Worm (Caenorhabditis elegans) whole organism, L4 larva: ENCODE data around the gene cccp-1.
A peak's percentile ranks its signal among the peaks of the same experiment; 100 is the strongest.

Source experiments
- F44E2.7 ChIP-seq: fragments of 200-800 bp; sonication (Bioruptor generic); IDR thresholded peaks from 2 replicates; pipeline ENCODE4 v2.1.2; 2022; ENCODE audit warnings: missing genetic modification characterization, missing compliant biosample characterization
- F49E8.2 ChIP-seq: sonication (generic microtip); optimal IDR thresholded peaks from 2 replicates; lab custom pipeline; 2016; ENCODE audit warnings: missing compliant biosample characterization, mild to moderate bottlenecking, missing genetic modification characterization, borderline replicate concordance
- ZK337.2 ChIP-seq: fragments of 200-800 bp; sonication (Bioruptor generic); IDR thresholded peaks from 2 replicates; pipeline ENCODE4 v1.3.6; 2022; ENCODE audit warnings: missing genetic modification reagents, missing genetic modification characterization, missing compliant biosample characterization
- ZK546.5 ChIP-seq, 2 experiments: sonication (generic microtip); optimal IDR thresholded peaks; 2 replicates each; lab custom pipeline; 2017; ENCODE audit warnings: missing biosample characterization in 2 of 2, missing genetic modification characterization in 2 of 2
- aha-1 ChIP-seq: fragments of 150-350 bp; peaks from one replicate; lab custom pipeline; 2014; ENCODE audit warnings: missing biosample characterization, missing genetic modification characterization
- arid-1 ChIP-seq: fragments of 200-800 bp; sonication (Bioruptor generic); conservative IDR thresholded peaks from 2 replicates; pipeline ENCODE4 v1.3.6; 2022; ENCODE audit warnings: missing genetic modification reagents, missing genetic modification characterization, missing compliant biosample characterization
- ceh-20 ChIP-seq: fragments of 200-800 bp; sonication (Bioruptor generic); IDR thresholded peaks from 2 replicates; pipeline ENCODE4 v1.3.6; 2022; ENCODE audit warnings: missing genetic modification reagents, missing genetic modification characterization, missing compliant biosample characterization
- ceh-28 ChIP-seq: fragments of 150-350 bp; optimal IDR thresholded peaks from 2 replicates; lab custom pipeline; 2014; ENCODE audit warnings: missing biosample characterization, missing genetic modification reagents, missing genetic modification characterization
- cey-2 ChIP-seq: sonication (generic microtip); optimal IDR thresholded peaks from 3 replicates; lab custom pipeline; 2017; ENCODE audit warnings: missing genetic modification characterization, mild to moderate bottlenecking, missing compliant biosample characterization, antibody characterized with exemption, borderline replicate concordance; ENCODE audit not compliant: insufficient read depth
- ctbp-1 ChIP-seq: fragments of 200-800 bp; sonication (Bioruptor generic); IDR thresholded peaks from 2 replicates; pipeline ENCODE4 v1.3.6; 2022; ENCODE audit warnings: missing genetic modification reagents, missing genetic modification characterization, missing compliant biosample characterization
- daf-8 ChIP-seq: fragments of 200-800 bp; sonication (Bioruptor generic); IDR thresholded peaks from 2 replicates; pipeline ENCODE4 v1.3.6; 2022; ENCODE audit warnings: missing genetic modification characterization, missing compliant biosample characterization
- dmd-6 ChIP-seq: fragments of 200-800 bp; sonication (Bioruptor generic); IDR thresholded peaks from 2 replicates; pipeline ENCODE4 v1.3.6; 2022; ENCODE audit warnings: missing genetic modification reagents, missing genetic modification characterization, missing compliant biosample characterization
- dmd-8 ChIP-seq: fragments of 200-800 bp; sonication (Bioruptor generic); IDR thresholded peaks from 2 replicates; pipeline ENCODE4 v1.3.6; 2022; ENCODE audit warnings: missing genetic modification characterization, missing compliant biosample characterization
- dmd-9 ChIP-seq: fragments of 200-800 bp; sonication (Bioruptor generic); IDR thresholded peaks from 2 replicates; pipeline ENCODE4 v1.3.6; 2022; ENCODE audit warnings: missing genetic modification reagents, missing genetic modification characterization, missing compliant biosample characterization
- duxl-1 ChIP-seq: sonication (generic microtip); optimal IDR thresholded peaks from 2 replicates; lab custom pipeline; 2016; ENCODE audit warnings: mild to moderate bottlenecking, missing genetic modification characterization, moderate library complexity, missing compliant biosample characterization; ENCODE audit not compliant: poor library complexity
- egl-27 ChIP-seq: sonication (generic microtip); optimal IDR thresholded peaks from 3 replicates; lab custom pipeline; 2017; ENCODE audit warnings: missing biosample characterization, missing genetic modification reagents, missing genetic modification characterization
- egl-43 ChIP-seq: fragments of 200-800 bp; sonication (Bioruptor generic); IDR thresholded peaks from 2 replicates; pipeline ENCODE4 v1.3.6; 2022; ENCODE audit warnings: missing genetic modification reagents, missing genetic modification characterization, missing compliant biosample characterization
- fkh-10 ChIP-seq: fragments of 150-350 bp; optimal IDR thresholded peaks from 2 replicates; lab custom pipeline; 2014; ENCODE audit warnings: missing biosample characterization, missing genetic modification reagents, missing genetic modification characterization
- hlh-11 ChIP-seq: fragments of 200-800 bp; sonication (Bioruptor generic); optimal IDR thresholded peaks from 2 replicates; lab custom pipeline; 2018; ENCODE audit warnings: mild to moderate bottlenecking, missing genetic modification characterization, missing compliant biosample characterization
- hmg-1.1 ChIP-seq: fragments of 200-800 bp; sonication (Bioruptor generic); IDR thresholded peaks from 2 replicates; pipeline ENCODE4 v1.3.6; 2022; ENCODE audit warnings: missing genetic modification reagents, missing genetic modification characterization, missing compliant biosample characterization
- lin-1 ChIP-seq: fragments of 200-800 bp; sonication (Bioruptor generic); IDR thresholded peaks from 2 replicates; pipeline ENCODE4 v1.3.6; 2022; ENCODE audit warnings: missing genetic modification reagents, missing genetic modification characterization, missing compliant biosample characterization
- lin-13 ChIP-seq: fragments of 150-350 bp; optimal IDR thresholded peaks from 2 replicates; lab custom pipeline; 2014; ENCODE audit warnings: missing biosample characterization, missing genetic modification reagents, missing genetic modification characterization
- lin-15B ChIP-seq: fragments of 150-350 bp; sonication (generic microtip); optimal IDR thresholded peaks from 3 replicates; lab custom pipeline; 2014; ENCODE audit warnings: missing biosample characterization, missing genetic modification characterization
- lin-29 ChIP-seq: fragments of 200-800 bp; sonication (Bioruptor generic); IDR thresholded peaks from 2 replicates; pipeline ENCODE4 v1.3.6; 2022; ENCODE audit warnings: missing genetic modification reagents, missing genetic modification characterization, missing compliant biosample characterization
- lin-38 ChIP-seq: fragments of 200-800 bp; sonication (Bioruptor generic); IDR thresholded peaks from 2 replicates; pipeline ENCODE4 v1.3.6; 2022; ENCODE audit warnings: missing genetic modification reagents, missing genetic modification characterization, missing compliant biosample characterization
- mep-1 ChIP-seq: fragments of 150-350 bp; sonication (generic microtip); optimal IDR thresholded peaks from 3 replicates; lab custom pipeline; 2014; ENCODE audit warnings: missing biosample characterization, missing genetic modification characterization
- mes-2 ChIP-seq: sonication (generic microtip); optimal IDR thresholded peaks from 2 replicates; lab custom pipeline; 2016; ENCODE audit warnings: missing genotype, mild to moderate bottlenecking, missing genetic modification characterization, missing compliant biosample characterization; ENCODE audit not compliant: poor library complexity, severe bottlenecking
- mxl-3 ChIP-seq: fragments of 200-800 bp; sonication (Bioruptor generic); optimal IDR thresholded peaks from 2 replicates; lab custom pipeline; 2018; ENCODE audit warnings: mild to moderate bottlenecking, missing genetic modification characterization, missing compliant biosample characterization
- nhr-10 ChIP-seq: fragments of 150-350 bp; optimal IDR thresholded peaks from 2 replicates; lab custom pipeline; 2014; ENCODE audit warnings: missing biosample characterization, missing genetic modification characterization
- nhr-25 ChIP-seq: sonication (generic microtip); optimal IDR thresholded peaks from 2 replicates; lab custom pipeline; 2017; ENCODE audit warnings: missing genetic modification characterization, mild to moderate bottlenecking, missing compliant biosample characterization, antibody characterized with exemption, moderate library complexity, borderline replicate concordance; ENCODE audit not compliant: insufficient read depth
- nhr-28 ChIP-seq: fragments of 150-350 bp; optimal IDR thresholded peaks from 2 replicates; lab custom pipeline; 2014; ENCODE audit warnings: missing biosample characterization, missing genetic modification characterization
- nhr-41 ChIP-seq: fragments of 200-800 bp; sonication (Bioruptor generic); IDR thresholded peaks from 2 replicates; pipeline ENCODE4 v1.3.6; 2022; ENCODE audit warnings: missing genetic modification reagents, missing genetic modification characterization, missing compliant biosample characterization
- nhr-42 ChIP-seq: fragments of 200-800 bp; sonication (Bioruptor generic); IDR thresholded peaks from 2 replicates; pipeline ENCODE4 v1.3.6; 2022; ENCODE audit warnings: missing genetic modification characterization, missing compliant biosample characterization
- pqm-1 ChIP-seq: sonication (generic microtip); optimal IDR thresholded peaks from 2 replicates; lab custom pipeline; 2017; ENCODE audit warnings: missing biosample characterization, missing genetic modification characterization
- rbr-2 ChIP-seq: sonication (generic microtip); optimal IDR thresholded peaks from 2 replicates; lab custom pipeline; 2016; ENCODE audit warnings: missing genotype, missing genetic modification characterization, missing compliant biosample characterization
- sdz-12 ChIP-seq: fragments of 200-800 bp; sonication (Bioruptor generic); optimal IDR thresholded peaks from 2 replicates; lab custom pipeline; 2018; ENCODE audit warnings: mild to moderate bottlenecking, missing genetic modification characterization, missing compliant biosample characterization
- snpc-1.2 ChIP-seq: fragments of 200-800 bp; sonication (Bioruptor generic); IDR thresholded peaks from 2 replicates; pipeline ENCODE4 v1.3.6; 2022; ENCODE audit warnings: missing genetic modification reagents, missing genetic modification characterization, missing compliant biosample characterization
- snpc-4 ChIP-seq: fragments of 150-350 bp; optimal IDR thresholded peaks from 2 replicates; lab custom pipeline; 2014; ENCODE audit warnings: missing biosample characterization, missing genetic modification characterization
- spr-3 ChIP-seq: fragments of 200-800 bp; sonication (Bioruptor generic); optimal IDR thresholded peaks from 2 replicates; lab custom pipeline; 2018; ENCODE audit warnings: mild to moderate bottlenecking, missing genetic modification characterization, missing compliant biosample characterization
- tag-97 ChIP-seq: fragments of 200-800 bp; sonication (Bioruptor generic); IDR thresholded peaks from 2 replicates; pipeline ENCODE4 v1.3.6; 2022; ENCODE audit warnings: missing genetic modification characterization, missing compliant biosample characterization
- unc-130 ChIP-seq: sonication (generic microtip); optimal IDR thresholded peaks from 2 replicates; lab custom pipeline; 2016; ENCODE audit warnings: missing genetic modification reagents, missing genetic modification characterization, missing compliant biosample characterization
- vab-7 ChIP-seq: fragments of 200-800 bp; sonication (Bioruptor generic); IDR thresholded peaks from 2 replicates; pipeline ENCODE4 v1.3.6; 2022; ENCODE audit warnings: missing genetic modification reagents, missing genetic modification characterization, missing compliant biosample characterization
- zag-1 ChIP-seq: fragments of 150-350 bp; optimal IDR thresholded peaks from 2 replicates; lab custom pipeline; 2014; ENCODE audit warnings: missing biosample characterization, missing genetic modification characterization
- zfp-2 ChIP-seq: sonication (generic microtip); optimal IDR thresholded peaks from 2 replicates; lab custom pipeline; 2016; ENCODE audit warnings: mild to moderate bottlenecking, missing genetic modification characterization, missing compliant biosample characterization
- zfp-3 ChIP-seq: fragments of 200-800 bp; sonication (Bioruptor generic); conservative IDR thresholded peaks from 2 replicates; pipeline ENCODE4 v1.3.6; 2022; ENCODE audit warnings: missing genetic modification reagents, missing genetic modification characterization, missing compliant biosample characterization
- zip-2 ChIP-seq: fragments of 150-350 bp; optimal IDR thresholded peaks from 2 replicates; lab custom pipeline; 2014; ENCODE audit warnings: missing biosample characterization, missing genetic modification characterization

Gene cccp-1

ce11 chrIII:12428264-12428627 lies 44.4 kb upstream of the cccp-1 start:
- no peak for TF ChIP-seq nhr-41 (GFP tag; lab: Robert Waterston, UW)
- peak; percentile 65 for TF ChIP-seq aha-1
- TF ChIP-seq ceh-28 (tag; lab: Kevin White, UChicago) = no peak

ce11 chrIII:12428799-12429351 lies 43.8 kb upstream of the cccp-1 start:
- TF ChIP-seq cey-2 (tag; lab: Kevin White, UChicago) (no peak), lin-38 (GFP tag; lab: Robert Waterston, UW) (peak; percentile 46), ZK546.5 (tag; optimal IDR thresholded peaks at IDR 0.05; lab: Kevin White, UChicago) (no peak), snpc-1.2 (peak; percentile 47; the same call in 1 of the 2 replicates), unc-130 (no peak), arid-1 (GFP tag; lab: Robert Waterston, UW) (0 out of 2 replicates have a peak, but pooled peaks have one; percentile 43), ceh-28 (tag; lab: Kevin White, UChicago) (no peak), F44E2.7 (GFP tag; lab: Robert Waterston, UW) (no peak), lin-15B (tag; lab: Kevin White, UChicago) (no peak), aha-1 (peak; percentile 14), egl-27 (tag; lab: Kevin White, UChicago) (no peak), lin-29 (GFP tag; lab: Robert Waterston, UW) (no peak), zfp-3 (GFP tag; lab: Robert Waterston, UW) (no peak), nhr-41 (GFP tag; lab: Robert Waterston, UW) (no peak), duxl-1 (tag; lab: Kevin White, UChicago) (no peak), zip-2 (tag; lab: Kevin White, UChicago) (no peak), lin-1 (0 out of 2 replicates have a peak, but pooled peaks have one; percentile 42), ZK337.2 (GFP tag; lab: Robert Waterston, UW) (no peak), F49E8.2 (tag; lab: Kevin White, UChicago) (peak; percentile 51)

- TF ChIP-seq nhr-25 (tag; lab: Kevin White, UChicago) (no peak), mxl-3 (GFP tag; lab: Kevin White, UChicago) (no peak), vab-7 (no peak), rbr-2 (tag; lab: Kevin White, UChicago) (no peak), pqm-1 (tag; lab: Kevin White, UChicago) (no peak), hlh-11 (tag; lab: Kevin White, UChicago) (peak; percentile 6), arid-1 (GFP tag; lab: Robert Waterston, UW) (no peak), dmd-9 (no peak), mes-2 (tag; lab: Kevin White, UChicago) (peak; percentile 84), zag-1 (no peak), tag-97 (GFP tag; lab: Robert Waterston, UW) (no peak), fkh-10 (GFP tag; lab: Kevin White, UChicago) (no peak), zfp-3 (GFP tag; lab: Robert Waterston, UW) (no peak), hmg-1.1 (GFP tag; lab: Robert Waterston, UW) (peak; percentile 41; the same call in 1 of the 2 replicates), dmd-8 (GFP tag; lab: Robert Waterston, UW) (no peak), lin-38 (GFP tag; lab: Robert Waterston, UW) (peak; percentile 65), egl-43 (no peak), ctbp-1 (GFP tag; lab: Robert Waterston, UW) (no peak), nhr-28 (peak; percentile 17), lin-13 (GFP tag; lab: Kevin White, UChicago) (peak; percentile 33), zfp-2 (no peak), mep-1 (tag; lab: Kevin White, UChicago) (peak; percentile 59), spr-3 (GFP tag; lab: Kevin White, UChicago) (no peak), lin-29 (GFP tag; lab: Robert Waterston, UW) (no peak), nhr-42 (GFP tag; lab: Robert Waterston, UW) (no peak), snpc-4 (tag; lab: Kevin White, UChicago) (no peak), nhr-10 (no peak), ceh-20 (GFP tag; lab: Robert Waterston, UW) (no peak), daf-8 (GFP tag; lab: Robert Waterston, UW) (no peak), sdz-12 (no peak), dmd-6 (GFP tag; lab: Robert Waterston, UW) (no peak)
Measured at ce11 chrIII:12429579-12430084, 43.0 kb upstream of the cccp-1 start, which contains the start of gene snr-6. TSS of gene snr-6 (minus strand) at chrIII:12429629.
